Worm (Caenorhabditis elegans) whole organism, mixed stage, embryonic: ENCODE data around the gene wrt-4.
A peak's percentile ranks its signal among the peaks of the same experiment; 100 is the strongest.

Source experiments
- M03D4.4 ChIP-seq: sonication (generic microtip); optimal IDR thresholded peaks from 2 replicates; lab custom pipeline; 2017; ENCODE audit warnings: mild to moderate bottlenecking, missing genetic modification characterization, missing compliant biosample characterization
- bed-3 ChIP-seq: fragments of 200-800 bp; sonication (Bioruptor generic); optimal IDR thresholded peaks from 3 replicates; lab custom pipeline; 2018; ENCODE audit warnings: mild to moderate bottlenecking, missing genetic modification characterization, moderate library complexity, missing compliant biosample characterization
- blmp-1 ChIP-seq: fragments of 150-350 bp; optimal IDR thresholded peaks from 2 replicates; lab custom pipeline; 2014; ENCODE audit warnings: missing biosample characterization, missing genetic modification characterization
- ceh-39 ChIP-seq: fragments of 150-350 bp; optimal IDR thresholded peaks from 2 replicates; lab custom pipeline; 2014; ENCODE audit warnings: missing biosample characterization, missing genetic modification characterization
- ceh-43 ChIP-seq: fragments of 200-800 bp; sonication (Bioruptor generic); optimal IDR thresholded peaks from 2 replicates; lab custom pipeline; 2018; ENCODE audit warnings: mild to moderate bottlenecking, missing genetic modification characterization, moderate library complexity, missing compliant biosample characterization
- ceh-83 ChIP-seq: fragments of 200-800 bp; sonication (Bioruptor generic); optimal IDR thresholded peaks from 2 replicates; lab custom pipeline; 2018; ENCODE audit warnings: mild to moderate bottlenecking, missing genetic modification characterization, missing compliant biosample characterization
- ces-1 ChIP-seq: fragments of 150-350 bp; optimal IDR thresholded peaks from 2 replicates; lab custom pipeline; 2014; ENCODE audit warnings: missing biosample characterization, missing genetic modification reagents, missing genetic modification characterization
- cnd-1 ChIP-seq: fragments of 200-800 bp; sonication (Bioruptor generic); optimal IDR thresholded peaks from 2 replicates; lab custom pipeline; 2018; ENCODE audit warnings: mild to moderate bottlenecking, missing genetic modification characterization, missing compliant biosample characterization
- drap-1 ChIP-seq: fragments of 200-800 bp; sonication (Bioruptor generic); optimal IDR thresholded peaks from 3 replicates; lab custom pipeline; 2018; ENCODE audit warnings: mild to moderate bottlenecking, missing genetic modification characterization, missing compliant biosample characterization
- elt-1 ChIP-seq: sonication (generic microtip); optimal IDR thresholded peaks from 2 replicates; lab custom pipeline; 2017; ENCODE audit warnings: missing genetic modification characterization, mild to moderate bottlenecking, missing compliant biosample characterization, antibody characterized with exemption, moderate library complexity, borderline replicate concordance; ENCODE audit not compliant: insufficient read depth
- elt-3 ChIP-seq: fragments of 150-350 bp; optimal IDR thresholded peaks from 2 replicates; lab custom pipeline; 2014; ENCODE audit warnings: missing biosample characterization, missing genetic modification characterization
- flh-1 ChIP-seq: fragments of 200-800 bp; sonication (Bioruptor generic); optimal IDR thresholded peaks from 2 replicates; lab custom pipeline; 2018; ENCODE audit warnings: mild to moderate bottlenecking, missing genetic modification characterization, moderate library complexity, missing compliant biosample characterization
- ham-2 ChIP-seq: fragments of 200-800 bp; sonication (Bioruptor generic); optimal IDR thresholded peaks from 2 replicates; lab custom pipeline; 2018; ENCODE audit warnings: mild to moderate bottlenecking, missing genetic modification characterization, missing compliant biosample characterization
- hlh-1 ChIP-seq: fragments of 150-350 bp; optimal IDR thresholded peaks from 2 replicates; lab custom pipeline; 2014; ENCODE audit warnings: missing biosample characterization, missing genetic modification reagents, missing genetic modification characterization
- lin-13 ChIP-seq: fragments of 150-350 bp; optimal IDR thresholded peaks from 2 replicates; lab custom pipeline; 2014; ENCODE audit warnings: missing biosample characterization, missing genetic modification characterization
- lin-32 ChIP-seq: fragments of 200-800 bp; sonication (Bioruptor generic); optimal IDR thresholded peaks from 2 replicates; lab custom pipeline; 2018; ENCODE audit warnings: mild to moderate bottlenecking, missing genetic modification characterization, missing compliant biosample characterization
- lsy-2 ChIP-seq: fragments of 150-350 bp; optimal IDR thresholded peaks from 2 replicates; lab custom pipeline; 2014; ENCODE audit warnings: missing biosample characterization, missing genetic modification characterization
- mab-5 ChIP-seq: fragments of 150-350 bp; optimal IDR thresholded peaks from 2 replicates; lab custom pipeline; 2014; ENCODE audit warnings: missing biosample characterization, missing genetic modification characterization
- mep-1 ChIP-seq: fragments of 150-350 bp; optimal IDR thresholded peaks from 2 replicates; lab custom pipeline; 2017; ENCODE audit warnings: missing biosample characterization, missing genetic modification reagents, missing genetic modification characterization, inconsistent platforms
- mls-2 ChIP-seq: sonication (generic microtip); optimal IDR thresholded peaks from 2 replicates; lab custom pipeline; 2016; ENCODE audit warnings: mild to moderate bottlenecking, missing genetic modification characterization, moderate library complexity, missing compliant biosample characterization
- nhr-12 ChIP-seq: fragments of 150-350 bp; optimal IDR thresholded peaks from 2 replicates; lab custom pipeline; 2014; ENCODE audit warnings: missing biosample characterization, missing genetic modification characterization
- nhr-2 ChIP-seq: fragments of 150-350 bp; optimal IDR thresholded peaks from 2 replicates; lab custom pipeline; 2014; ENCODE audit warnings: missing biosample characterization, missing genetic modification characterization
- nhr-237 ChIP-seq: fragments of 150-350 bp; optimal IDR thresholded peaks from 2 replicates; lab custom pipeline; 2014; ENCODE audit warnings: missing biosample characterization, missing genetic modification characterization
- nhr-28 ChIP-seq: fragments of 150-350 bp; optimal IDR thresholded peaks from 2 replicates; lab custom pipeline; 2014; ENCODE audit warnings: missing biosample characterization, missing genetic modification characterization
- nhr-76 ChIP-seq: sonication (generic microtip); optimal IDR thresholded peaks from 2 replicates; lab custom pipeline; 2017; ENCODE audit warnings: missing biosample characterization, missing genetic modification characterization
- pha-4 ChIP-seq: fragments of 150-350 bp; optimal IDR thresholded peaks from 2 replicates; lab custom pipeline; 2018; ENCODE audit warnings: missing biosample characterization, missing genetic modification reagents, missing genetic modification characterization
- sem-2 ChIP-seq: fragments of 200-800 bp; sonication (Bioruptor generic); optimal IDR thresholded peaks from 2 replicates; lab custom pipeline; 2018; ENCODE audit warnings: mild to moderate bottlenecking, missing genetic modification characterization, missing compliant biosample characterization
- snpc-4 ChIP-seq: fragments of 150-350 bp; optimal IDR thresholded peaks from 2 replicates; lab custom pipeline; 2014; ENCODE audit warnings: missing biosample characterization, missing genetic modification characterization
- sptf-1 ChIP-seq: sonication (generic microtip); optimal IDR thresholded peaks from 2 replicates; lab custom pipeline; 2017; ENCODE audit warnings: mild to moderate bottlenecking, missing genetic modification characterization, moderate library complexity, missing compliant biosample characterization
- tbx-8 ChIP-seq: fragments of 200-800 bp; sonication (Bioruptor generic); optimal IDR thresholded peaks from 2 replicates; lab custom pipeline; 2018; ENCODE audit warnings: mild to moderate bottlenecking, missing genetic modification characterization, moderate library complexity, missing compliant biosample characterization
- unc-120 ChIP-seq: sonication (generic microtip); optimal IDR thresholded peaks from 2 replicates; lab custom pipeline; 2017; ENCODE audit warnings: missing genetic modification characterization, missing compliant biosample characterization; ENCODE audit not compliant: poor library complexity, severe bottlenecking
- unc-39 ChIP-seq: fragments of 150-350 bp; optimal IDR thresholded peaks from 2 replicates; lab custom pipeline; 2014; ENCODE audit warnings: missing biosample characterization, missing genetic modification characterization
- unc-62 ChIP-seq: fragments of 150-350 bp; optimal IDR thresholded peaks from 2 replicates; lab custom pipeline; 2014; ENCODE audit warnings: missing biosample characterization, missing genetic modification reagents, missing genetic modification characterization
- zip-8 ChIP-seq: fragments of 150-350 bp; optimal IDR thresholded peaks from 2 replicates; lab custom pipeline; 2014; ENCODE audit warnings: missing biosample characterization, missing genetic modification characterization
- ztf-11 ChIP-seq: fragments of 150-350 bp; optimal IDR thresholded peaks from 2 replicates; lab custom pipeline; 2014; ENCODE audit warnings: missing biosample characterization, missing genetic modification characterization

The wrt-4 gene

DNA sequence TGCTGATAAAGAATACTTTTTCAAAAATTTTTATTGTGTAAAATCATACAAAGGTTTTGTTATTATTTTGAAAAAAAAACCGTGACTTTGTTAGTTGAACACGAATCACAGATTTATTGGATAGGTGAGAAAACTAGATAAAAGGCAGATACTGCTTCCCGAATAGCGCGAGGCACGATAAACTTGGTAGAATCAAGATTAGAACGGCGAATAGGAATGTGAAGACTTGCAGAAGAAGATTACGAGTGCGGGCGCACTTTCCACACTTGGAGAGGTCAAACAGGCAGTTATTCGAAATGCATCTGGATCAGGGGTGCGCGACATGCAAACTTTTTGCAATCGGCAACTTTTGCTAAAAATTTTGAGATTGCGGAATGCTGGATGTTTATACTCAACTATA is 43.9 kb downstream of the wrt-4 start:
- no peak for TF ChIP-seq lin-32 (GFP tag; lab: Kevin White, UChicago)
- TF ChIP-seq drap-1 (GFP tag; lab: Kevin White, UChicago) = no peak
- TF ChIP-seq elt-1 (tag; lab: Kevin White, UChicago) = peak; percentile 70
- no peak for TF ChIP-seq cnd-1 (tag; lab: Kevin White, UChicago)
- no peak for TF ChIP-seq bed-3
- TF ChIP-seq ztf-11 (tag; lab: Kevin White, UChicago) = no peak
- no peak for TF ChIP-seq ceh-39 (tag; lab: Kevin White, UChicago)
- TF ChIP-seq ham-2 (GFP tag; lab: Kevin White, UChicago) = peak; percentile 42
- no peak for TF ChIP-seq sem-2
- TF ChIP-seq tbx-8 = no peak

DNA sequence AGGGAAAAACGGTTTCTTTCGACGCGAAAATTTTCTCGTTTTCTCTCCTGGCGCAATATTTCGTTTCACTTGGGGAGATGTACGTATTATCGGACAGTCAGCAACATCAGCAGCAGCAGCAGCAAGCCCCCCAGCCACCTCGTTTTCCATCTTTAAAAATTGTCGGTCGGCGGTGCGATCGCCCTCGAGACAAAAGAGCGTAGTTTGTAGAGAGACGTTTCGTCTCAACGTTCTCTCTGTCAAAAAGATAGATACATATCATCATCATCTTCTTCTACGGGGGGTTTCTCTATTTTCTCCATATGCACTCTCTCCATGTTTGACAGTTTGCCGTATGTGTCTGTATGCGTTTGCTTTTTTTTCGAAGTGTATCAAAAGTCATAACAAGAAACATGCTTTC is 47.5 kb downstream of the wrt-4 start:
- TF ChIP-seq nhr-76 (no peak), ham-2 (GFP tag; lab: Kevin White, UChicago) (peak; percentile 13)
- TF ChIP-seq, all 35 proteins: peak for 1

DNA sequence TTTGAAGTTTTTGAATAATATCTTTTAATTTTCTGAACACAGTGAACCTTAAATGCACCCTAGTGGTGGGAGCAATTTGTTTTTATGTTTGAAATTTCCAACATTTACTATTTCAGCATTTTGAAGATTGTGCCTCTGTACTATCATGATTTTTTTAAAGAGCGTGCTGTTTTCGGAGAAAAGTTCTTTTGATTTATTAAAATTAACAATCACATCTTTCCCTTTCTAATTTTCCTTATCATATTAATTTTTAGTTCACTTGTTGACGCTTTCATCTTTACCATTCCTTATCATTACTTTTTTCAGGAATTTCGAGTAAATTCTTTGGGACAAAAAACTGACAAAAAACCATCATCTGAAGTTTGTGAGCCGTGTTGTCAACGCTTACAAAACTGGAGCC is 49.2 kb downstream of the wrt-4 start, which contains the start of gene nhr-48:
Gene nhr-48 (plus strand): TSS at position 301 of the 400 bp plus-strand sequence.
- TF ChIP-seq sptf-1 (tag; lab: Kevin White, UChicago) (no peak), drap-1 (GFP tag; lab: Kevin White, UChicago) (no peak), ceh-43 (GFP tag; lab: Kevin White, UChicago) (no peak), hlh-1 (tag; lab: Kevin White, UChicago) (no peak), ham-2 (GFP tag; lab: Kevin White, UChicago) (no peak), ztf-11 (tag; lab: Kevin White, UChicago) (no peak), nhr-12 (tag; lab: Kevin White, UChicago) (no peak), tbx-8 (no peak), unc-39 (tag; lab: Kevin White, UChicago) (no peak), nhr-2 (tag; lab: Kevin White, UChicago) (no peak), unc-62 (GFP tag; lab: Kevin White, UChicago) (no peak)
- TF ChIP-seq, all 35 proteins: peak for 0

- TF ChIP-seq ceh-83 (no peak), ham-2 (GFP tag; lab: Kevin White, UChicago) (peak; percentile 52), elt-3 (tag; lab: Kevin White, UChicago) (peak; percentile 22), mab-5 (tag; lab: Kevin White, UChicago) (no peak), bed-3 (no peak), ceh-43 (GFP tag; lab: Kevin White, UChicago) (peak; percentile 49), blmp-1 (tag; lab: Kevin White, UChicago) (no peak), elt-1 (tag; lab: Kevin White, UChicago) (peak; percentile 81), cnd-1 (tag; lab: Kevin White, UChicago) (peak; percentile 46), pha-4 (tag; lab: Kevin White, UChicago) (peak; percentile 68), nhr-2 (tag; lab: Kevin White, UChicago) (peak; percentile 35), nhr-237 (tag; lab: Kevin White, UChicago) (no peak), M03D4.4 (tag; lab: Kevin White, UChicago) (peak; percentile 71), ztf-11 (tag; lab: Kevin White, UChicago) (peak; percentile 62), snpc-4 (tag; lab: Kevin White, UChicago) (no peak), flh-1 (GFP tag; lab: Kevin White, UChicago) (no peak), sptf-1 (tag; lab: Kevin White, UChicago) (peak; percentile 70), unc-62 (GFP tag; lab: Kevin White, UChicago) (peak; percentile 75), mep-1 (tag; lab: Kevin White, UChicago) (peak; percentile 31), drap-1 (GFP tag; lab: Kevin White, UChicago) (peak; percentile 61), nhr-28 (tag; lab: Kevin White, UChicago) (no peak), zip-8 (no peak), lin-13 (tag; lab: Kevin White, UChicago) (peak; percentile 43), sem-2 (no peak), lin-32 (GFP tag; lab: Kevin White, UChicago) (no peak), hlh-1 (tag; lab: Kevin White, UChicago) (peak; percentile 80), ceh-39 (tag; lab: Kevin White, UChicago) (no peak), lsy-2 (tag; lab: Kevin White, UChicago) (peak; percentile 40), nhr-76 (no peak), unc-120 (tag; lab: Kevin White, UChicago) (peak; percentile 68), unc-39 (tag; lab: Kevin White, UChicago) (peak; percentile 20), tbx-8 (no peak), mls-2 (tag; lab: Kevin White, UChicago) (peak; percentile 81), ces-1 (GFP tag; lab: Kevin White, UChicago) (peak; percentile 64), nhr-12 (tag; lab: Kevin White, UChicago) (no peak)
These were observed 49.6 kb downstream of the wrt-4 start for ce11 chrX:15707366-15707892.
